Worm (Caenorhabditis elegans) whole organism, young adult: ENCODE results near the gene K01G5.10.

Experiments used
- B0035.1 ChIP-seq: sonication (generic microtip); optimal IDR thresholded peaks from 2 replicates; lab custom pipeline; 2016; ENCODE audit warnings: missing genetic modification characterization, mild to moderate bottlenecking, missing compliant biosample characterization, missing genotype, missing genetic modification reagents
- C06A6.2 ChIP-seq: fragments of 200-800 bp; sonication (Bioruptor generic); conservative IDR thresholded peaks from 2 replicates; pipeline ENCODE4 v1.3.6; 2022; ENCODE audit warnings: missing genetic modification characterization, missing compliant biosample characterization
- F23B12.7 ChIP-seq: sonication (generic microtip); optimal IDR thresholded peaks from 2 replicates; lab custom pipeline; 2017; ENCODE audit warnings: missing genetic modification characterization, mild to moderate bottlenecking, missing compliant biosample characterization, antibody characterized with exemption, moderate library complexity; ENCODE audit not compliant: insufficient read depth
- F37B4.10 ChIP-seq: fragments of 200-800 bp; sonication (Bioruptor generic); IDR thresholded peaks from 2 replicates; pipeline ENCODE4 v1.3.6; 2022; ENCODE audit warnings: missing genetic modification characterization, missing compliant biosample characterization
- K11D2.4 ChIP-seq: fragments of 200-800 bp; sonication (Bioruptor generic); IDR thresholded peaks from 2 replicates; pipeline ENCODE4 v1.3.6; 2022; ENCODE audit warnings: missing genetic modification reagents, missing genetic modification characterization, missing compliant biosample characterization
- K12H6.12 ChIP-seq: fragments of 200-800 bp; sonication (Bioruptor generic); optimal IDR thresholded peaks from 2 replicates; lab custom pipeline; 2018; ENCODE audit warnings: mild to moderate bottlenecking, missing genetic modification characterization, missing compliant biosample characterization
- Y95B8A.8 ChIP-seq: fragments of 200-800 bp; sonication (Bioruptor generic); IDR thresholded peaks from 2 replicates; pipeline ENCODE4 v1.3.6; 2022; ENCODE audit warnings: missing genetic modification reagents, missing genetic modification characterization, missing compliant biosample characterization
- ZK185.1 ChIP-seq: sonication (generic microtip); optimal IDR thresholded peaks from 2 replicates; lab custom pipeline; 2016; ENCODE audit warnings: mild to moderate bottlenecking, missing genetic modification characterization, missing compliant biosample characterization; ENCODE audit not compliant: poor library complexity, severe bottlenecking
- ama-1 ChIP-seq, 3 experiments: fragments of 150-350 bp in 1 of 3; sonication (generic microtip) in 2 of 3; optimal IDR thresholded peaks; 2 replicates each; lab custom pipeline; 2014 to 2018; ENCODE audit warnings: missing biosample characterization in 2 of 3, missing genetic modification characterization in 2 of 3, missing genetic modification reagents in 2 of 3
- aptf-3 ChIP-seq: fragments of 200-800 bp; sonication (Bioruptor generic); IDR thresholded peaks from 2 replicates; pipeline ENCODE4 v1.3.6; 2022; ENCODE audit warnings: missing genetic modification characterization, missing compliant biosample characterization
- atf-7 ChIP-seq: sonication (generic microtip); optimal IDR thresholded peaks from 2 replicates; lab custom pipeline; 2017; ENCODE audit warnings: mild to moderate bottlenecking, missing genetic modification characterization, missing compliant biosample characterization
- bed-2 ChIP-seq: fragments of 200-800 bp; sonication (Bioruptor generic); IDR thresholded peaks from 2 replicates; pipeline ENCODE4 v1.3.6; 2022; ENCODE audit warnings: missing genetic modification reagents, missing genetic modification characterization, missing compliant biosample characterization
- cebp-1 ChIP-seq, 2 experiments: fragments of 200-800 bp in 1 of 2; sonication (Bioruptor generic) in 1 of 2; sonication (generic microtip) in 1 of 2; IDR thresholded peaks in 1 of 2; optimal IDR thresholded peaks in 1 of 2; 2 replicates each; pipeline versions ENCODE4 v1.3.6 to Lab custom; 2017 to 2022; ENCODE audit warnings: missing compliant biosample characterization in 2 of 2, missing genetic modification characterization in 2 of 2, mild to moderate bottlenecking in 1 of 2, missing genetic modification reagents in 1 of 2, moderate library complexity in 1 of 2
- ceh-100 ChIP-seq: fragments of 200-800 bp; sonication (Bioruptor generic); IDR thresholded peaks from 2 replicates; pipeline ENCODE4 v1.3.6; 2022; ENCODE audit warnings: missing genetic modification reagents, missing genetic modification characterization, missing compliant biosample characterization
- ceh-27 ChIP-seq: fragments of 200-800 bp; sonication (Bioruptor generic); optimal IDR thresholded peaks from 2 replicates; lab custom pipeline; 2018; ENCODE audit warnings: mild to moderate bottlenecking, missing genetic modification characterization, moderate library complexity, missing compliant biosample characterization
- chd-7 ChIP-seq: sonication (generic microtip); optimal IDR thresholded peaks from 2 replicates; lab custom pipeline; 2016; ENCODE audit warnings: mild to moderate bottlenecking, missing genetic modification characterization, moderate library complexity, missing compliant biosample characterization
- dox-1 ChIP-seq: fragments of 200-800 bp; sonication (Bioruptor generic); IDR thresholded peaks from 2 replicates; pipeline ENCODE4 v1.3.6; 2022; ENCODE audit warnings: missing genetic modification reagents, missing genetic modification characterization, missing compliant biosample characterization
- efl-1 ChIP-seq: fragments of 150-350 bp; optimal IDR thresholded peaks from 2 replicates; lab custom pipeline; 2014; ENCODE audit warnings: missing biosample characterization, missing genetic modification reagents, missing genetic modification characterization
- hlh-12 ChIP-seq: sonication (generic microtip); optimal IDR thresholded peaks from 2 replicates; lab custom pipeline; 2016; ENCODE audit warnings: missing genetic modification characterization, missing compliant biosample characterization
- hmg-1.2 ChIP-seq: fragments of 200-800 bp; sonication (Bioruptor generic); IDR thresholded peaks from 2 replicates; pipeline ENCODE4 v1.3.6; 2022; ENCODE audit warnings: missing genetic modification reagents, missing genetic modification characterization, missing compliant biosample characterization
- hrde-1 ChIP-seq: sonication (generic microtip); optimal IDR thresholded peaks from 2 replicates; lab custom pipeline; 2016; ENCODE audit warnings: missing genetic modification characterization, mild to moderate bottlenecking, missing compliant biosample characterization, moderate library complexity, missing genotype, missing genetic modification reagents, borderline replicate concordance
- let-607 ChIP-seq, 2 experiments: fragments of 200-800 bp in 1 of 2; sonication (Bioruptor generic) in 1 of 2; sonication (generic microtip) in 1 of 2; optimal IDR thresholded peaks; 2 replicates each; lab custom pipeline; 2016 to 2018; ENCODE audit warnings: mild to moderate bottlenecking in 2 of 2, missing compliant biosample characterization in 2 of 2, missing genetic modification characterization in 2 of 2, moderate library complexity in 2 of 2, missing genotype in 1 of 2
- lin-40 ChIP-seq: sonication (generic microtip); optimal IDR thresholded peaks from 2 replicates; lab custom pipeline; 2016; ENCODE audit warnings: missing genetic modification characterization, mild to moderate bottlenecking, missing compliant biosample characterization, missing genotype, missing genetic modification reagents
- madf-10 ChIP-seq: sonication (generic microtip); optimal IDR thresholded peaks from 2 replicates; lab custom pipeline; 2016; ENCODE audit warnings: mild to moderate bottlenecking, missing genetic modification characterization, missing compliant biosample characterization
- madf-3 ChIP-seq: fragments of 200-800 bp; sonication (Bioruptor generic); IDR thresholded peaks from 2 replicates; pipeline ENCODE4 v1.3.6; 2022; ENCODE audit warnings: missing genetic modification reagents, missing genetic modification characterization, missing compliant biosample characterization
- madf-6 ChIP-seq: fragments of 200-800 bp; sonication (Bioruptor generic); IDR thresholded peaks from 2 replicates; pipeline ENCODE4 v1.3.6; 2022; ENCODE audit warnings: missing genetic modification reagents, missing genetic modification characterization, missing compliant biosample characterization
- mcd-1 ChIP-seq: fragments of 200-800 bp; sonication (Bioruptor generic); IDR thresholded peaks from 2 replicates; pipeline ENCODE4 v1.3.6; 2022; ENCODE audit warnings: missing genetic modification reagents, missing genetic modification characterization, missing compliant biosample characterization
- nfyb-1 ChIP-seq: fragments of 200-800 bp; sonication (Bioruptor generic); IDR thresholded peaks from 2 replicates; pipeline ENCODE4 v1.3.6; 2022; ENCODE audit warnings: missing genetic modification reagents, missing genetic modification characterization, missing compliant biosample characterization
- nhr-179 ChIP-seq: sonication (generic microtip); optimal IDR thresholded peaks from 2 replicates; lab custom pipeline; 2016; ENCODE audit warnings: mild to moderate bottlenecking, missing genetic modification characterization, missing compliant biosample characterization
- nhr-80 ChIP-seq: sonication (generic microtip); optimal IDR thresholded peaks from 2 replicates; lab custom pipeline; 2016; ENCODE audit warnings: missing genetic modification characterization, missing compliant biosample characterization
- nhr-90 ChIP-seq: sonication (generic microtip); optimal IDR thresholded peaks from 2 replicates; lab custom pipeline; 2016; ENCODE audit warnings: missing genotype, mild to moderate bottlenecking, missing genetic modification characterization, missing compliant biosample characterization
- pbrm-1 ChIP-seq: fragments of 200-800 bp; sonication (Bioruptor generic); IDR thresholded peaks from 2 replicates; pipeline ENCODE4 v1.3.6; 2022; ENCODE audit warnings: missing genetic modification reagents, missing genetic modification characterization, missing compliant biosample characterization
- rpc-1 ChIP-seq, 2 experiments: fragments of 150-350 bp in 1 of 2; sonication (generic microtip) in 1 of 2; optimal IDR thresholded peaks; 2 replicates each; lab custom pipeline; 2014 to 2018; ENCODE audit warnings: missing biosample characterization in 1 of 2, missing genetic modification characterization in 1 of 2, missing genetic modification reagents in 1 of 2, missing genotype in 1 of 2
- tbp1 ChIP-seq: fragments of 200-800 bp; sonication (Bioruptor generic); optimal IDR thresholded peaks from 2 replicates; lab custom pipeline; 2018; ENCODE audit warnings: mild to moderate bottlenecking, missing genetic modification characterization, missing compliant biosample characterization
- tlf-1 ChIP-seq: fragments of 200-800 bp; sonication (Bioruptor generic); optimal IDR thresholded peaks from 2 replicates; lab custom pipeline; 2018; ENCODE audit warnings: mild to moderate bottlenecking, missing genetic modification characterization, missing compliant biosample characterization
- ztf-18 ChIP-seq: sonication (generic microtip); optimal IDR thresholded peaks from 2 replicates; lab custom pipeline; 2016; ENCODE audit warnings: missing genotype, mild to moderate bottlenecking, missing genetic modification characterization, missing compliant biosample characterization
- ztf-26 ChIP-seq: sonication (generic microtip); optimal IDR thresholded peaks from 2 replicates; lab custom pipeline; 2017; ENCODE audit warnings: missing genetic modification characterization, missing compliant biosample characterization
- ztf-28 ChIP-seq: fragments of 200-800 bp; sonication (Bioruptor generic); IDR thresholded peaks from 2 replicates; pipeline ENCODE4 v1.3.6; 2022; ENCODE audit warnings: missing genetic modification reagents, missing genetic modification characterization, missing compliant biosample characterization

K01G5.10 gene

DNA sequence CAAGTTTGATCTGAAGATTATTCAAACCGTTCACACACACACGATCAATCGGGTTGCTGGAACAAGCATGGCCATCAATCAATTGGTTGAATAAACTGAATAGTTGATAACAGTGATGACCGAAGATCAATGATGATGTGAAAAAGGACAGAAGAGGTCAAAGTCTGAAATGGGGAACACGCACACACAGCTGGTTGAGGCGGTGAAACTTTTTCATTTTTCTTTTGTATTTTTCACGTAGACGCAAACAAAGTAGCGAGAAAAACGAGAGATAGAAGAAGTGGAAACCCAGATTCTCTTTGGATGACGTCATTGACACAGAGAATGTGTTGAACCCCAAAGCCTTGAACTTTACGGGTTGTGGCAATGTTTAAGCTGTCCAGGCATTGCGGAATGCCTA, 40.8 kb downstream of the K01G5.10 start (continued):
- TF ChIP-seq ceh-27 (peak; percentile 32), bed-2 (no peak), tlf-1 (GFP tag; lab: Kevin White, UChicago) (peak; percentile 24), let-607 (tag; optimal IDR thresholded peaks at IDR 0.05; lab: Kevin White, UChicago) (peak in 1 of 2 experiments; percentile 6), ama-1 (optimal IDR thresholded peaks at IDR 0.05; lab: Kevin White, UChicago) (peak; percentile 75), ama-1 (GFP tag; optimal IDR thresholded peaks at IDR 0.05; lab: Kevin White, UChicago) (no peak), mcd-1 (peak; percentile 6; the same call in 1 of the 2 replicates), nhr-80 (peak; percentile 89), ceh-100 (GFP tag; lab: Robert Waterston, UW) (no peak), hmg-1.2 (GFP tag; lab: Robert Waterston, UW) (no peak), nhr-90 (tag; lab: Kevin White, UChicago) (no peak), ZK185.1 (tag; lab: Kevin White, UChicago) (peak; percentile 69), K11D2.4 (GFP tag; lab: Robert Waterston, UW) (peak; percentile 71), rpc-1 (optimal IDR thresholded peaks at IDR 0.05; lab: Kevin White, UChicago) (no peak), rpc-1 (tag; optimal IDR thresholded peaks at IDR 0.05; lab: Kevin White, UChicago) (no peak), aptf-3 (GFP tag; lab: Robert Waterston, UW) (no peak), B0035.1 (tag; lab: Kevin White, UChicago) (peak; percentile 56), ztf-28 (GFP tag; lab: Robert Waterston, UW) (no peak), ztf-26 (tag; lab: Kevin White, UChicago) (peak; percentile 65), dox-1 (GFP tag; lab: Robert Waterston, UW) (peak; percentile 57; the same call in 1 of the 2 replicates), K12H6.12 (tag; lab: Kevin White, UChicago) (no peak), Y95B8A.8 (GFP tag; lab: Robert Waterston, UW) (no peak), chd-7 (tag; lab: Kevin White, UChicago) (peak; percentile 60), cebp-1 (GFP tag; IDR thresholded peaks at IDR 0.05; lab: Robert Waterston, UW) (no peak), cebp-1 (tag; optimal IDR thresholded peaks at IDR 0.05; lab: Kevin White, UChicago) (peak; percentile 63), efl-1 (GFP tag; lab: Kevin White, UChicago) (no peak), ztf-18 (tag; lab: Kevin White, UChicago) (peak; percentile 3), tbp1 (peak; percentile 43), F37B4.10 (GFP tag; lab: Robert Waterston, UW) (0 out of 2 replicates have a peak, but pooled peaks have one; percentile 52), hrde-1 (tag; lab: Kevin White, UChicago) (no peak), C06A6.2 (GFP tag; lab: Robert Waterston, UW) (peak; percentile 53; the same call in 1 of the 2 replicates), madf-3 (no peak), atf-7 (tag; lab: Kevin White, UChicago) (peak; percentile 96), nfyb-1 (GFP tag; lab: Robert Waterston, UW) (peak; percentile 80), madf-10 (peak; percentile 41), nhr-179 (tag; lab: Kevin White, UChicago) (no peak), pbrm-1 (GFP tag; lab: Robert Waterston, UW) (0 out of 2 replicates have a peak, but pooled peaks have one; percentile 7), lin-40 (tag; lab: Kevin White, UChicago) (peak; percentile 83), F23B12.7 (tag; lab: Kevin White, UChicago) (peak; percentile 2), madf-6 (GFP tag; lab: Robert Waterston, UW) (no peak)

DNA sequence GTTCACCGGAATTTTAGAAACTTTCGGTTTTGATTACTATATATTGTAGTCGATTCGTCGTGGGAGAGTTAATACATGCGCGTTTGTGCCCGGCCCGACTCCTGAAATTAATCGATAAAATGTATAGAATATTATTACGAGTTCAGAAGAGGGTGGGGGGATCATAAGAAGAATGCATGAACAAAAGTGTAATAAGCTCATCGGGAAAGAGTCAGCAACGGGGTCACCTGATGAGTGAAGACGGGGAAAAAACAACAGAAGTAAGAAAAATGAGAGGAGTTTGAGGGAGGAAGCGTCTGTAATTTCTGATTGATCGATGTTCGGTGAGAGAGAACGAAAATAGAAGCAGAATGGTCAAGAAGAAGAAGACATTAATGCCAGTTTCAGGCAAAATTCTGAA, 42.2 kb downstream of the K01G5.10 start, which contains the start of gene W09D10.4:
Gene W09D10.4, minus strand, starts transcription at position 101 of the 400 bp plus-strand sequence.
- no peak for TF ChIP-seq hlh-12
- TF ChIP-seq cebp-1 (GFP tag; IDR thresholded peaks at IDR 0.05; lab: Robert Waterston, UW) = no peak
- TF ChIP-seq cebp-1 (tag; optimal IDR thresholded peaks at IDR 0.05; lab: Kevin White, UChicago) = peak; percentile 4
